Worm (Caenorhabditis elegans) whole organism, L3 larva: Measurements from ENCODE around the gene F29F11.20.

Experiments used
- fos-1 ChIP-seq: fragments of 150-350 bp; optimal IDR thresholded peaks from 2 replicates; lab custom pipeline; 2014; ENCODE audit warnings: missing biosample characterization, missing genetic modification characterization
- lin-39 ChIP-seq: fragments of 150-350 bp; optimal IDR thresholded peaks from 2 replicates; lab custom pipeline; 2018; ENCODE audit warnings: missing biosample characterization, missing genetic modification reagents, missing genetic modification characterization
- nhr-12 ChIP-seq: fragments of 150-350 bp; optimal IDR thresholded peaks from 2 replicates; lab custom pipeline; 2014; ENCODE audit warnings: missing biosample characterization, missing genetic modification characterization
- nhr-23 ChIP-seq: fragments of 150-350 bp; optimal IDR thresholded peaks from 2 replicates; lab custom pipeline; 2014; ENCODE audit warnings: missing biosample characterization, missing genetic modification reagents, missing genetic modification characterization
- nhr-77 ChIP-seq: fragments of 150-350 bp; optimal IDR thresholded peaks from 2 replicates; lab custom pipeline; 2014; ENCODE audit warnings: missing biosample characterization, missing genetic modification characterization
- unc-62 ChIP-seq: fragments of 150-350 bp; sonication (generic microtip); optimal IDR thresholded peaks from 4 replicates; lab custom pipeline; 2014; ENCODE audit warnings: missing biosample characterization, missing genetic modification reagents, missing genetic modification characterization

ce11 chrV:10714630-10715029, 26.9 kb downstream of the F29F11.20 start:
- TF ChIP-seq nhr-77 (tag; lab: Kevin White, UChicago) = no peak
- TF ChIP-seq fos-1 (tag; lab: Kevin White, UChicago) = no peak
- no peak for TF ChIP-seq nhr-23
- no peak for TF ChIP-seq unc-62 (GFP tag; lab: Kevin White, UChicago)
- no peak for TF ChIP-seq nhr-12 (tag; lab: Kevin White, UChicago)
- no peak for TF ChIP-seq lin-39 (tag; lab: Kevin White, UChicago)
